Worm (Caenorhabditis elegans): Measurements from ENCODE around the gene rps-12.

ce11 chrIII:5639893-5640292 lies 39.2 kb upstream of the rps-12 start:
- TF ChIP-seq ztf-11 (tag; optimal IDR thresholded peaks at IDR 0.05) (no peak), elt-1 (tag; optimal IDR thresholded peaks at IDR 0.05; ENCODE audit: borderline replicate concordance, insufficient read depth) (no peak), snpc-4 (tag; optimal IDR thresholded peaks at IDR 0.05) (no peak), sem-2 (GFP tag; optimal IDR thresholded peaks at IDR 0.05) (no peak), nhr-237 (tag; optimal IDR thresholded peaks at IDR 0.05) (no peak)
